Worm (Caenorhabditis elegans): ENCODE results near the gene bir-2.

The bir-2 gene

ce11 chrV:13613870-13614269 lies 45.2 kb downstream of the bir-2 start, which contains the start of gene F53F4.7 (continued):
- TF ChIP-seq fkh-3 (tag; optimal IDR thresholded peaks at IDR 0.05) (no peak), ztf-3 (GFP tag; optimal IDR thresholded peaks at IDR 0.05) (no peak), Y53G8AR.9 (GFP tag; conservative IDR thresholded peaks at IDR 0.05) (no peak)
